Worm (Caenorhabditis elegans) whole organism, late embryonic: ENCODE data around the gene T05A7.1.

Experiments used
- ceh-9 ChIP-seq: sonication (generic microtip); optimal IDR thresholded peaks from 2 replicates; lab custom pipeline; 2016; ENCODE audit warnings: mild to moderate bottlenecking, missing genetic modification characterization, inconsistent platforms, missing compliant biosample characterization
- fax-1 ChIP-seq: sonication (generic microtip); optimal IDR thresholded peaks from 2 replicates; lab custom pipeline; 2016; ENCODE audit warnings: missing genotype, missing genetic modification characterization, missing compliant biosample characterization
- hlh-15 ChIP-seq: sonication (generic microtip); optimal IDR thresholded peaks from 2 replicates; lab custom pipeline; 2016; ENCODE audit warnings: missing genetic modification characterization, missing compliant biosample characterization
- lim-6 ChIP-seq: sonication (generic microtip); optimal IDR thresholded peaks from 2 replicates; lab custom pipeline; 2016; ENCODE audit warnings: missing genetic modification characterization, missing compliant biosample characterization
- nhr-11 ChIP-seq: fragments of 150-350 bp; optimal IDR thresholded peaks from 2 replicates; lab custom pipeline; 2014; ENCODE audit warnings: missing biosample characterization, missing genetic modification characterization
- nhr-232 ChIP-seq: sonication (generic microtip); optimal IDR thresholded peaks from 2 replicates; lab custom pipeline; 2016; ENCODE audit warnings: missing genetic modification characterization, missing compliant biosample characterization
- pag-3 ChIP-seq: sonication (generic microtip); optimal IDR thresholded peaks from 2 replicates; lab custom pipeline; 2016; ENCODE audit warnings: missing compliant biosample characterization, missing genetic modification characterization, borderline replicate concordance
- pha-4 ChIP-seq: fragments of 150-350 bp; optimal IDR thresholded peaks from 2 replicates; lab custom pipeline; 2018; ENCODE audit warnings: missing biosample characterization, missing genetic modification reagents, missing genetic modification characterization
- pqm-1 ChIP-seq: sonication (generic microtip); optimal IDR thresholded peaks from 2 replicates; lab custom pipeline; 2016; ENCODE audit warnings: missing genetic modification characterization, missing compliant biosample characterization
- sox-4 ChIP-seq: sonication (generic microtip); optimal IDR thresholded peaks from 2 replicates; lab custom pipeline; 2017; ENCODE audit warnings: mild to moderate bottlenecking, missing genetic modification characterization, inconsistent platforms, missing compliant biosample characterization
- unc-55 ChIP-seq: sonication (generic microtip); optimal IDR thresholded peaks from 2 replicates; lab custom pipeline; 2017; ENCODE audit warnings: missing biosample characterization, missing genetic modification reagents, missing genetic modification characterization

DNA sequence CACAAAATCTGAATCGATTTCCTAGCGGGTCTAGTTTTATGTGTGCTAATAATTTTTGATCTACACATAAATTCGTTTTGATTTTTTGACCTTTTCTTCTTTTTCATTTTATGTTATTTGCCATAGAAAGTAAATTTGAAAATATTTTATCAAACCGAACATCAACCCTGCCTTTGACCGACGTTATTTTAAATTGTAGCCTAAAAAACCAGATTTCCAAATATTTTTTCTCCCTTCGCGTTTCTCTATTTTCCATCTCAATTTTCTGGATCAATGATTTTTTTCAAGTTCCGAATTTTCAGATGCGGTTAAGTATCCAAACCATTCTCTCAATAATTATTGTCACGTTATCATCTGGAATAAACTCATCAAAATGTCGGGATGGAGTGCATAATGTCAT, at the start of gene T05A7.1:
- TF ChIP-seq fax-1 (tag; lab: Kevin White, UChicago) (no peak), pag-3 (tag; lab: Kevin White, UChicago) (no peak), hlh-15 (tag; lab: Kevin White, UChicago) (no peak), ceh-9 (tag; lab: Kevin White, UChicago) (no peak), sox-4 (tag; lab: Kevin White, UChicago) (no peak), pqm-1 (tag; lab: Kevin White, UChicago) (no peak), lim-6 (tag; lab: Kevin White, UChicago) (no peak), nhr-11 (no peak), unc-55 (GFP tag; lab: Kevin White, UChicago) (no peak), pha-4 (tag; lab: Kevin White, UChicago) (no peak), nhr-232 (tag; lab: Kevin White, UChicago) (no peak)
